Worm (Caenorhabditis elegans) whole organism, L1 larva: ENCODE results near the gene D1005.2.
A peak's percentile ranks its signal among the peaks of the same experiment; 100 is the strongest.

ENCODE experiments used
- Y116A8C.19 ChIP-seq: sonication (generic microtip); optimal IDR thresholded peaks from 2 replicates; lab custom pipeline; 2016; ENCODE audit warnings: missing compliant biosample characterization, missing genetic modification characterization, borderline replicate concordance
- aly-2 ChIP-seq: fragments of 150-350 bp; optimal IDR thresholded peaks from 2 replicates; lab custom pipeline; 2014; ENCODE audit warnings: missing biosample characterization, missing genetic modification characterization
- ama-1 ChIP-seq: fragments of 150-350 bp; optimal IDR thresholded peaks from 2 replicates; lab custom pipeline; 2014
- ceh-8 ChIP-seq: fragments of 200-800 bp; sonication (Bioruptor generic); optimal IDR thresholded peaks from 2 replicates; lab custom pipeline; 2018; ENCODE audit warnings: mild to moderate bottlenecking, missing genetic modification characterization, moderate library complexity, missing compliant biosample characterization
- ceh-82 ChIP-seq, 3 experiments: fragments of 150-350 bp in 1 of 3; sonication (generic microtip) in 2 of 3; optimal IDR thresholded peaks; 2 replicates each; lab custom pipeline; 2014 to 2017; ENCODE audit warnings: missing biosample characterization in 3 of 3, missing genetic modification characterization in 3 of 3
- elt-3 ChIP-seq, 6 experiments: fragments of 150-350 bp in 1 of 6; sonication (generic microtip); optimal IDR thresholded peaks; 2 replicates each; lab custom pipeline; 2017 to 2018; ENCODE audit warnings: missing biosample characterization in 6 of 6, missing genetic modification characterization in 6 of 6, inconsistent platforms in 1 of 6
- hpl-2 ChIP-seq: fragments of 150-350 bp; optimal IDR thresholded peaks from 2 replicates; lab custom pipeline; 2014; ENCODE audit warnings: missing biosample characterization, missing genetic modification reagents, missing genetic modification characterization
- irx-1 ChIP-seq: sonication (generic microtip); optimal IDR thresholded peaks from 2 replicates; lab custom pipeline; 2016; ENCODE audit warnings: missing genetic modification characterization, missing compliant biosample characterization
- jun-1 ChIP-seq: fragments of 150-350 bp; optimal IDR thresholded peaks from 2 replicates; lab custom pipeline; 2014; ENCODE audit warnings: missing biosample characterization, missing genetic modification reagents, missing genetic modification characterization
- lin-14 ChIP-seq: fragments of 200-800 bp; sonication (Bioruptor generic); optimal IDR thresholded peaks from 2 replicates; lab custom pipeline; 2018; ENCODE audit warnings: mild to moderate bottlenecking, missing genetic modification characterization, moderate library complexity, missing compliant biosample characterization
- lin-39 ChIP-seq: fragments of 150-350 bp; optimal IDR thresholded peaks from 2 replicates; lab custom pipeline; 2014; ENCODE audit warnings: missing biosample characterization, missing genetic modification reagents, missing genetic modification characterization
- lir-3 ChIP-seq: sonication (generic microtip); optimal IDR thresholded peaks from 2 replicates; lab custom pipeline; 2016; ENCODE audit warnings: mild to moderate bottlenecking, missing genetic modification characterization, moderate library complexity, missing compliant biosample characterization; ENCODE audit not compliant: poor library complexity
- mdl-1 ChIP-seq, 2 experiments: fragments of 150-350 bp; optimal IDR thresholded peaks; 2 replicates each; lab custom pipeline; 2014 to 2017; ENCODE audit warnings: missing biosample characterization in 2 of 2, missing genetic modification characterization in 2 of 2, inconsistent platforms in 1 of 2
- mef-2 ChIP-seq: fragments of 150-350 bp; optimal IDR thresholded peaks from 2 replicates; lab custom pipeline; 2014; ENCODE audit warnings: missing biosample characterization, missing genetic modification characterization
- nhr-11 ChIP-seq: fragments of 150-350 bp; optimal IDR thresholded peaks from 2 replicates; lab custom pipeline; 2014; ENCODE audit warnings: missing biosample characterization, missing genetic modification characterization
- nhr-19 ChIP-seq: fragments of 200-800 bp; sonication (Bioruptor generic); conservative IDR thresholded peaks from 2 replicates; pipeline ENCODE4 v1.3.6; 2022; ENCODE audit warnings: missing genetic modification characterization, missing compliant biosample characterization
- nhr-237 ChIP-seq: fragments of 150-350 bp; optimal IDR thresholded peaks from 2 replicates; lab custom pipeline; 2014; ENCODE audit warnings: missing biosample characterization, missing genetic modification characterization
- nhr-28 ChIP-seq: fragments of 150-350 bp; optimal IDR thresholded peaks from 2 replicates; lab custom pipeline; 2014; ENCODE audit warnings: missing biosample characterization, missing genetic modification characterization
- nhr-47 ChIP-seq: sonication (generic microtip); optimal IDR thresholded peaks from 2 replicates; lab custom pipeline; 2016; ENCODE audit warnings: mild to moderate bottlenecking, missing genetic modification characterization, moderate library complexity, missing compliant biosample characterization
- nhr-71 ChIP-seq: sonication (generic microtip); optimal IDR thresholded peaks from 2 replicates; lab custom pipeline; 2016; ENCODE audit warnings: mild to moderate bottlenecking, missing genetic modification characterization, moderate library complexity, missing compliant biosample characterization
- nhr-76 ChIP-seq: sonication (generic microtip); optimal IDR thresholded peaks from 2 replicates; lab custom pipeline; 2017; ENCODE audit warnings: missing biosample characterization, missing genetic modification characterization
- nhr-77 ChIP-seq: fragments of 150-350 bp; optimal IDR thresholded peaks from 2 replicates; lab custom pipeline; 2014; ENCODE audit warnings: missing biosample characterization, missing genetic modification characterization
- nhr-85 ChIP-seq: sonication (generic microtip); peaks from one replicate; lab custom pipeline; 2016; ENCODE audit warnings: missing genetic modification characterization, inconsistent platforms, missing compliant biosample characterization
- nhr-90 ChIP-seq: sonication (generic microtip); optimal IDR thresholded peaks from 2 replicates; lab custom pipeline; 2016; ENCODE audit warnings: mild to moderate bottlenecking, missing genetic modification characterization, missing compliant biosample characterization; ENCODE audit not compliant: poor library complexity
- snu-23 ChIP-seq: sonication (generic microtip); optimal IDR thresholded peaks from 2 replicates; lab custom pipeline; 2016; ENCODE audit warnings: missing genetic modification characterization, missing compliant biosample characterization
- sptf-1 ChIP-seq: fragments of 150-350 bp; optimal IDR thresholded peaks from 2 replicates; lab custom pipeline; 2014; ENCODE audit warnings: missing biosample characterization, missing genetic modification characterization
- sup-37 ChIP-seq: fragments of 200-800 bp; sonication (Bioruptor generic); optimal IDR thresholded peaks from 2 replicates; lab custom pipeline; 2018; ENCODE audit warnings: mild to moderate bottlenecking, missing genetic modification characterization, missing compliant biosample characterization
- tbx-2 ChIP-seq: sonication (generic microtip); optimal IDR thresholded peaks from 2 replicates; lab custom pipeline; 2016; ENCODE audit warnings: missing genetic modification characterization, missing compliant biosample characterization
- tlp-1 ChIP-seq: fragments of 150-350 bp; optimal IDR thresholded peaks from 2 replicates; lab custom pipeline; 2014; ENCODE audit warnings: missing biosample characterization, missing genetic modification characterization
- unc-130 ChIP-seq: fragments of 150-350 bp; optimal IDR thresholded peaks from 2 replicates; lab custom pipeline; 2017; ENCODE audit warnings: missing biosample characterization, missing genetic modification characterization, inconsistent platforms
- xbp-1 ChIP-seq: sonication (generic microtip); optimal IDR thresholded peaks from 2 replicates; lab custom pipeline; 2016; ENCODE audit warnings: missing genetic modification characterization, missing compliant biosample characterization
- zip-4 ChIP-seq: fragments of 200-800 bp; sonication (Bioruptor generic); optimal IDR thresholded peaks from 2 replicates; lab custom pipeline; 2018; ENCODE audit warnings: mild to moderate bottlenecking, missing genetic modification characterization, moderate library complexity, missing compliant biosample characterization
- ztf-4 ChIP-seq: fragments of 150-350 bp; optimal IDR thresholded peaks from 2 replicates; lab custom pipeline; 2014; ENCODE audit warnings: missing biosample characterization, missing genetic modification characterization

D1005.2 gene

DNA sequence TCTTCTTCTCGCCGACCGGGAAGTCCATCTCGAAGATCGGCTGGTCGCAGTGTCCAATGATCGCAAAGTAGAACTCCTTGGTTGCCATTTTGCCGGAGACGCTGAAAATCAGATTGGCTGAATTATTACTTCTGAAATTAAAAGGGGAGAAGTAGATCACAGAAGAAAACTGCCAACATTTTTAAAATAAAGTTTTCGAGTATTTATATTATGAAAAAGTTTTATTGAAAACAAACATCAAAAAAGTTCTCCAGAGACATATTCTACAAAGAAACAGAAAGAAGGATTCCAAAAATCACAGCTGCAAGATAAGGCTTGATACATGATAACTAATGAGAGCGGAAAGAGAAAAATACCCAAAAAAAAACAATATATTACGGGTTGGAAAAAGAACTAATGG, 18.7 kb upstream of the D1005.2 start, which contains the start of gene sedl-1:
TSS of gene sedl-1 (minus strand) at position 101 of the 400 bp plus-strand sequence.
- TF ChIP-seq snu-23 (GFP tag; lab: Kevin White, UChicago), result no peak

- TF ChIP-seq nhr-71 (tag; lab: Kevin White, UChicago) (no peak), ceh-8 (GFP tag; lab: Kevin White, UChicago) (peak; percentile 1)
These were observed 17.1 kb upstream of the D1005.2 start for ce11 chrX:1441602-1442183.

- TF ChIP-seq Y116A8C.19 (tag; lab: Kevin White, UChicago) (no peak), mef-2 (tag; lab: Kevin White, UChicago) (no peak), nhr-237 (no peak), tlp-1 (tag; lab: Kevin White, UChicago) (no peak), unc-130 (tag; lab: Kevin White, UChicago) (no peak), nhr-11 (tag; lab: Kevin White, UChicago) (no peak), aly-2 (tag; lab: Kevin White, UChicago) (no peak), lin-39 (tag; lab: Kevin White, UChicago) (peak; percentile 47), zip-4 (GFP tag; lab: Kevin White, UChicago) (no peak), nhr-28 (no peak), hpl-2 (GFP tag; lab: Kevin White, UChicago) (no peak), nhr-90 (tag; lab: Kevin White, UChicago) (peak; percentile 42), nhr-77 (tag; lab: Kevin White, UChicago) (no peak), lir-3 (tag; lab: Kevin White, UChicago) (no peak), jun-1 (no peak), lin-14 (GFP tag; lab: Kevin White, UChicago) (no peak), sup-37 (no peak), ceh-82 (tag; optimal IDR thresholded peaks at IDR 0.05; lab: Kevin White, UChicago) (no peak), nhr-71 (tag; lab: Kevin White, UChicago) (no peak), elt-3 (tag; optimal IDR thresholded peaks at IDR 0.05; lab: Kevin White, UChicago) (no peak), ceh-8 (GFP tag; lab: Kevin White, UChicago) (no peak), sptf-1 (tag; lab: Kevin White, UChicago) (no peak), nhr-47 (tag; lab: Kevin White, UChicago) (peak; percentile 5)
These were observed 15.1 kb upstream of the D1005.2 start for ce11 chrX:1443556-1444243.

- TF ChIP-seq nhr-76 (tag; lab: Kevin White, UChicago) (no peak), nhr-47 (tag; lab: Kevin White, UChicago) (peak; percentile 31), xbp-1 (tag; lab: Kevin White, UChicago) (no peak), tbx-2 (peak; percentile 16), irx-1 (peak; percentile 14), ztf-4 (tag; lab: Kevin White, UChicago) (peak; percentile 25), nhr-19 (GFP tag; lab: Robert Waterston, UW) (peak; percentile 33; the same call in 1 of the 2 replicates), nhr-71 (tag; lab: Kevin White, UChicago) (peak; percentile 34), nhr-85 (peak; percentile 75), nhr-90 (tag; lab: Kevin White, UChicago) (peak; percentile 9), mdl-1 (tag; optimal IDR thresholded peaks at IDR 0.05; lab: Kevin White, UChicago) (no peak), ama-1 (lab: Kevin White, UChicago) (peak; percentile 26), snu-23 (GFP tag; lab: Kevin White, UChicago) (peak; percentile 12)
These were observed 13.1 kb upstream of the D1005.2 start for ce11 chrX:1445696-1446095.
